Fruit fly (Drosophila melanogaster) whole organism, pupa: Measurements from ENCODE around the gene NTPase.

Experiments used
- CG10348 ChIP-seq: fragments of 200-800 bp; sonication (Bioruptor generic); IDR thresholded peaks from 2 replicates; pipeline ENCODE4 v1.3.6; 2022; ENCODE audit warnings: missing biosample characterization, missing genetic modification characterization
- CG12605 ChIP-seq: fragments of 200-800 bp; sonication (Bioruptor generic); IDR thresholded peaks from 2 replicates; pipeline ENCODE4 v1.3.6; 2022; ENCODE audit warnings: missing biosample characterization, missing genetic modification characterization
- CG13204 ChIP-seq: fragments of 200-800 bp; sonication (Bioruptor generic); optimal IDR thresholded peaks from 2 replicates; lab custom pipeline; 2018; ENCODE audit warnings: missing biosample characterization, mild to moderate bottlenecking, missing genetic modification characterization, moderate library complexity
- CG14655 ChIP-seq: fragments of 200-800 bp; sonication (Bioruptor generic); optimal IDR thresholded peaks from 3 replicates; lab custom pipeline; 2017; ENCODE audit warnings: mild to moderate bottlenecking, missing biosample characterization, missing genetic modification reagents, missing genetic modification characterization
- CG15710 ChIP-seq: fragments of 200-800 bp; sonication (Bioruptor generic); optimal IDR thresholded peaks from 2 replicates; lab custom pipeline; 2018; ENCODE audit warnings: missing biosample characterization, mild to moderate bottlenecking, missing genetic modification characterization, moderate library complexity
- CG17806 ChIP-seq: fragments of 200-800 bp; sonication (Bioruptor generic); optimal IDR thresholded peaks from 2 replicates; lab custom pipeline; 2018; ENCODE audit warnings: missing biosample characterization, mild to moderate bottlenecking, missing genetic modification characterization, moderate library complexity
- CG32121 ChIP-seq: fragments of 200-800 bp; sonication (Bioruptor generic); IDR thresholded peaks from 2 replicates; pipeline ENCODE4 v1.3.6; 2022; ENCODE audit warnings: missing biosample characterization, missing genetic modification characterization
- CG34367 ChIP-seq: fragments of 200-800 bp; sonication (Bioruptor generic); optimal IDR thresholded peaks from 2 replicates; lab custom pipeline; 2018; ENCODE audit warnings: missing biosample characterization, mild to moderate bottlenecking, missing genetic modification characterization
- CG4496 ChIP-seq: fragments of 200-800 bp; sonication (Bioruptor generic); IDR thresholded peaks from 3 replicates; pipeline ENCODE4 v1.3.6; 2022; ENCODE audit warnings: missing biosample characterization, missing genetic modification characterization
- CG8159 ChIP-seq: fragments of 200-800 bp; sonication (Bioruptor generic); optimal IDR thresholded peaks from 3 replicates; lab custom pipeline; 2018; ENCODE audit warnings: missing biosample characterization, mild to moderate bottlenecking, missing genetic modification characterization, moderate library complexity
- CG8301 ChIP-seq: fragments of 200-800 bp; sonication (Bioruptor generic); optimal IDR thresholded peaks from 2 replicates; lab custom pipeline; 2018; ENCODE audit warnings: missing biosample characterization, mild to moderate bottlenecking, missing genetic modification characterization
- CG9948 ChIP-seq: fragments of 200-800 bp; sonication (Bioruptor generic); optimal IDR thresholded peaks from 2 replicates; lab custom pipeline; 2018; ENCODE audit warnings: missing biosample characterization, mild to moderate bottlenecking, missing genetic modification characterization, moderate library complexity
- D1 ChIP-seq: fragments of 200-800 bp; sonication (Bioruptor generic); optimal IDR thresholded peaks from 2 replicates; lab custom pipeline; 2018; ENCODE audit warnings: missing biosample characterization, mild to moderate bottlenecking, missing genetic modification characterization, moderate library complexity
- EcR ChIP-seq: fragments of 200-800 bp; sonication (Bioruptor generic); optimal IDR thresholded peaks from 3 replicates; lab custom pipeline; 2019; ENCODE audit warnings: missing biosample characterization, missing genetic modification characterization, mild to moderate bottlenecking, moderate library complexity, missing genetic modification reagents
- Ets98B ChIP-seq: fragments of 200-800 bp; sonication (Bioruptor generic); IDR thresholded peaks from 2 replicates; pipeline ENCODE4 v1.3.6; 2022; ENCODE audit warnings: missing biosample characterization, missing genetic modification characterization
- Pif1A ChIP-seq: fragments of 200-800 bp; sonication (Bioruptor generic); optimal IDR thresholded peaks from 3 replicates; lab custom pipeline; 2016; ENCODE audit warnings: missing biosample characterization, missing genetic modification characterization
- Pif1B ChIP-seq: fragments of 200-800 bp; sonication (Bioruptor generic); optimal IDR thresholded peaks from 3 replicates; lab custom pipeline; 2016; ENCODE audit warnings: missing biosample characterization, missing genetic modification characterization
- Snoo ChIP-seq: fragments of 200-800 bp; sonication (Bioruptor generic); optimal IDR thresholded peaks from 3 replicates; lab custom pipeline; 2017; ENCODE audit warnings: missing biosample characterization, mild to moderate bottlenecking, missing genetic modification characterization, inconsistent platforms
- fd96Ca ChIP-seq: fragments of 200-800 bp; sonication (Bioruptor generic); IDR thresholded peaks from 3 replicates; pipeline ENCODE4 v1.3.6; 2022; ENCODE audit warnings: missing biosample characterization, missing genetic modification characterization
- gl ChIP-seq: fragments of 200-800 bp; sonication (Bioruptor generic); optimal IDR thresholded peaks from 2 replicates; lab custom pipeline; 2018; ENCODE audit warnings: missing biosample characterization, mild to moderate bottlenecking, missing genetic modification characterization
- rn ChIP-seq: fragments of 200-800 bp; sonication (Bioruptor generic); IDR thresholded peaks from 2 replicates; pipeline ENCODE4 v1.3.6; 2022; ENCODE audit warnings: missing biosample characterization, missing genetic modification characterization

The NTPase gene

DNA sequence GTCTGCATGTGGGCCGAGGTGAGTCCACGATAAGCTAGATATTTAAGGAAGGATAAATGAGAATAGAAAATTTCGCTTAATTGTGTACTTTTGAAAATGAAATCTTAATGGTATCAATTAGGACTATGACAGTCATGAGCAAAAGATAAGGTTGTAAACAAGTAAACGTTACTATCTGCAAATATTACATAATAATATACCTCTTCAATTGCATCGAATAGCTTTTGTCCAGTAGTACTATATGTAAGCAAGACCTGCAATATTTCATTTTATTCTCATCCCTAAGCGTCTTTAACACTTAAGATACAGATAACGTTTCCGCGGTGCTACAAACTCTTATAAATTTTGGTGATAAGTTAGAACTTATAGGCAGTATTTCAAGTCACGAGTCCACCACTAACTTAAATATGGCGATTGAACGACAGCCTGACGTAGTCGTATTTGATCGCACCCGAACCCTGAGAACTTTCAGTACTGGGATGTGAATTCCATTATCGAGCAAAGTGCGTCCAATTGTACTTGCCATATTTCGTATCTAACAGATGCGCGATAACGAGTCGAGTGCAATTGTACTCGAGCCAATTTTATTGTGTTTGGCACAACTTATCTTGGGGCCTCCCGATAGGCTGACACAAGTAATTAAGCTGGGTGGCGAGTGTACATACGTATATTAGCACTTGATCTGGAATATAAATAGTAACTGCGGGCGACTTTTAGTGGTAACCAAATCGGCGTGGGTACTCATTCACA lies 19.9 kb downstream of the NTPase start:
- no peak for TF ChIP-seq fd96Ca (GFP tag; lab: Robert Waterston, UW)
- no peak for TF ChIP-seq CG8301 (tag; lab: Kevin White, UChicago)
- no peak for TF ChIP-seq CG15710 (tag; lab: Kevin White, UChicago)
- no peak for TF ChIP-seq CG17806 (tag; lab: Kevin White, UChicago)
- no peak for TF ChIP-seq Pif1B (GFP tag; lab: Kevin White, UChicago)
- no peak for TF ChIP-seq Snoo (tag; lab: Kevin White, UChicago)
- no peak for TF ChIP-seq CG4496
- no peak for TF ChIP-seq CG12605
- no peak for TF ChIP-seq CG10348 (GFP tag; lab: Robert Waterston, UW)
- TF ChIP-seq EcR = no peak
- no peak for TF ChIP-seq Pif1A
- TF ChIP-seq CG9948 (tag; lab: Kevin White, UChicago) = no peak
- no peak for TF ChIP-seq CG13204
- TF ChIP-seq CG34367 (tag; lab: Kevin White, UChicago) = no peak
- TF ChIP-seq CG8159 (tag; lab: Kevin White, UChicago) = no peak
- no peak for TF ChIP-seq D1 (tag; lab: Kevin White, UChicago)
- no peak for TF ChIP-seq CG32121
- TF ChIP-seq rn (GFP tag; lab: Robert Waterston, UW) = no peak
- no peak for TF ChIP-seq Ets98B (GFP tag; lab: Robert Waterston, UW)

dm6 chr2L:2864601-2865000 lies 21.0 kb downstream of the NTPase start:
- TF ChIP-seq CG4496 (no peak), EcR (no peak), CG8159 (tag; lab: Kevin White, UChicago) (no peak)

DNA sequence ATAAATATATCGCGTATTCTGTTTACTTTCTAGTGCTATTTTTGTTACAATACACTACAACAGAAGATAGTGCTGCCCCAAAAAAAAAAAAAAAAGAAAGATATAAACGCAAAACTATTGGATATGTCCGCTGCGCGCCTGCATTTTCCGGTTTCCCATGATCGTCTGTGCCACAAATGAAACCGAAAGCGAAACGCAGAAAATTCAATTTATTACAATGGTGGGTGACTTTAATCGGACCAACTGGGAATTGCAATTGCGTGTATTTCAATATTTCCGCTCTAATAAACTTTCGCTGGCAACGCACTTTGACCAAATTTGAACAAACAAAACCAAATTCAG lies 23.1 kb downstream of the NTPase start:
- TF ChIP-seq CG9948 (tag; lab: Kevin White, UChicago) (no peak), CG15710 (tag; lab: Kevin White, UChicago) (no peak), fd96Ca (GFP tag; lab: Robert Waterston, UW) (no peak), CG4496 (no peak), Pif1B (GFP tag; lab: Kevin White, UChicago) (no peak), Pif1A (no peak)

- TF ChIP-seq CG9948 (tag; lab: Kevin White, UChicago) = peak; percentile 19
- peak; percentile 41 for TF ChIP-seq gl (tag; lab: Kevin White, UChicago)
- TF ChIP-seq CG10348 (GFP tag; lab: Robert Waterston, UW) = no peak
- TF ChIP-seq D1 (tag; lab: Kevin White, UChicago) = no peak
- peak; percentile 45 for TF ChIP-seq Pif1A
- TF ChIP-seq CG15710 (tag; lab: Kevin White, UChicago) = no peak
- TF ChIP-seq CG34367 (tag; lab: Kevin White, UChicago) = no peak
- TF ChIP-seq CG14655 (GFP tag; lab: Kevin White, UChicago) = peak; percentile 46
- TF ChIP-seq CG32121 = peak; percentile 58
- TF ChIP-seq Pif1B (GFP tag; lab: Kevin White, UChicago) = peak; percentile 48
- TF ChIP-seq fd96Ca (GFP tag; lab: Robert Waterston, UW) = peak; percentile 75
- TF ChIP-seq Ets98B (GFP tag; lab: Robert Waterston, UW) = peak; percentile 58
- peak; percentile 21 for TF ChIP-seq CG8159 (tag; lab: Kevin White, UChicago)
- TF ChIP-seq Snoo (tag; lab: Kevin White, UChicago) = no peak
- TF ChIP-seq CG12605 = no peak; the same call in 1 of the 2 replicates
- TF ChIP-seq rn (GFP tag; lab: Robert Waterston, UW) = no peak
- TF ChIP-seq CG8301 (tag; lab: Kevin White, UChicago) = peak; percentile 44
- peak; percentile 20 for TF ChIP-seq EcR
- TF ChIP-seq CG13204 = no peak
- peak; percentile 68 for TF ChIP-seq CG4496
- peak; percentile 7 for TF ChIP-seq CG17806 (tag; lab: Kevin White, UChicago)
- TF ChIP-seq, all 21 proteins: peak for 13
These were observed 23.6 kb downstream of the NTPase start for dm6 chr2L:2861885-2862620.

dm6 chr2L:2861140-2861884 lies 24.3 kb downstream of the NTPase start:
- TF ChIP-seq Snoo (tag; lab: Kevin White, UChicago) = no peak
- TF ChIP-seq fd96Ca (GFP tag; lab: Robert Waterston, UW) = peak; percentile 25; the same call in 1 of the 3 replicates
- TF ChIP-seq Ets98B (GFP tag; lab: Robert Waterston, UW) = no peak
- no peak for TF ChIP-seq CG13204
- TF ChIP-seq CG34367 (tag; lab: Kevin White, UChicago) = no peak
- peak; percentile 92 for TF ChIP-seq EcR
- no peak for TF ChIP-seq CG9948 (tag; lab: Kevin White, UChicago)
- 0 out of 2 replicates have a peak, but pooled peaks have one; percentile 31 for TF ChIP-seq CG32121
- TF ChIP-seq gl (tag; lab: Kevin White, UChicago) = no peak
- no peak for TF ChIP-seq CG17806 (tag; lab: Kevin White, UChicago)
- TF ChIP-seq CG8301 (tag; lab: Kevin White, UChicago) = no peak
